Worm (Caenorhabditis elegans): ENCODE data around the gene nhr-232.

nhr-232 gene

ce11 chrV:10212627-10213026 is 43.3 kb upstream of the nhr-232 start, which contains the start of gene hpo-40 (continued):
- TF ChIP-seq nhr-76 (tag; optimal IDR thresholded peaks at IDR 0.05) (no peak), madf-9 (GFP tag; conservative IDR thresholded peaks at IDR 0.05) (no peak), Y75B8A.6 (GFP tag; IDR thresholded peaks at IDR 0.05) (no peak)

ce11 chrV:10216724-10217123 is 39.2 kb upstream of the nhr-232 start, which contains the start of gene ZK856.14:
TSS of gene ZK856.14 (plus strand) at chrV:10217024.
- TF ChIP-seq daf-16 (GFP tag; optimal IDR thresholded peaks at IDR 0.05) (no peak), daf-16 (tag; optimal IDR thresholded peaks at IDR 0.05) (no peak), dve-1 (tag; optimal IDR thresholded peaks at IDR 0.05; ENCODE audit: insufficient read depth) (no peak), nhr-6 (tag; optimal IDR thresholded peaks at IDR 0.05) (no peak), ceh-20 (GFP tag; IDR thresholded peaks at IDR 0.05) (no peak), ces-1 (GFP tag; optimal IDR thresholded peaks at IDR 0.05) (no peak), unc-39 (tag; optimal IDR thresholded peaks at IDR 0.05) (no peak), unc-62 (GFP tag; optimal IDR thresholded peaks at IDR 0.05 in 1 of 2) (no peak), unc-62 (tag; optimal IDR thresholded peaks at IDR 0.05) (no peak)

- TF ChIP-seq nhr-42 (GFP tag; IDR thresholded peaks at IDR 0.05) (no peak), madf-9 (GFP tag; conservative IDR thresholded peaks at IDR 0.05) (no peak), madf-5 (GFP tag; IDR thresholded peaks at IDR 0.05) (no peak), ZK337.2 (GFP tag; IDR thresholded peaks at IDR 0.05) (no peak), tra-1 (GFP tag; IDR thresholded peaks at IDR 0.05) (no peak), gei-8 (GFP tag; optimal IDR thresholded peaks at IDR 0.05) (no peak), nhr-11 (tag; optimal IDR thresholded peaks at IDR 0.05) (no peak), zfp-2 (tag; optimal IDR thresholded peaks at IDR 0.05) (no peak), Y75B8A.6 (GFP tag; IDR thresholded peaks at IDR 0.05) (no peak), dmd-6 (GFP tag; IDR thresholded peaks at IDR 0.05) (no peak), ztf-7 (tag; optimal IDR thresholded peaks at IDR 0.05) (no peak)
Observed at ce11 chrV:10220605-10221004, 35.4 kb upstream of the nhr-232 start, which contains the start of gene C12D8.13. TSS of gene C12D8.13 (minus strand) at chrV:10220705.

- TF ChIP-seq R02D3.7 (tag; optimal IDR thresholded peaks at IDR 0.05) = no peak
- no peak for TF ChIP-seq Y105C5A.15 (GFP tag; IDR thresholded peaks at IDR 0.05)
- TF ChIP-seq pha-4 (GFP tag; IDR thresholded peaks at IDR 0.05) = no peak
- no peak for TF ChIP-seq pha-4 (tag; optimal IDR thresholded peaks at IDR 0.05)
- TF ChIP-seq lin-13 (GFP tag; optimal IDR thresholded peaks at IDR 0.05) = no peak
- TF ChIP-seq fkh-10 (GFP tag; optimal IDR thresholded peaks at IDR 0.05) = no peak
- no peak for TF ChIP-seq Y75B8A.6 (GFP tag; IDR thresholded peaks at IDR 0.05)
- TF ChIP-seq Y48G9A.11 (GFP tag; IDR thresholded peaks at IDR 0.05) = no peak
- no peak for TF ChIP-seq nhr-102 (tag; optimal IDR thresholded peaks at IDR 0.05)
- TF ChIP-seq hif-1 (tag; optimal IDR thresholded peaks at IDR 0.05) = no peak
- TF ChIP-seq set-16 (GFP tag; IDR thresholded peaks at IDR 0.05) = no peak
- no peak for TF ChIP-seq daf-19 (GFP tag; conservative IDR thresholded peaks at IDR 0.05)
- no peak for TF ChIP-seq hlh-11 (tag; optimal IDR thresholded peaks at IDR 0.05)
- TF ChIP-seq ceh-20 (GFP tag; IDR thresholded peaks at IDR 0.05) = no peak
- no peak for TF ChIP-seq egl-27 (tag; optimal IDR thresholded peaks at IDR 0.05)
- no peak for TF ChIP-seq madf-9 (GFP tag; conservative IDR thresholded peaks at IDR 0.05)
- TF ChIP-seq nhr-111 (GFP tag; optimal IDR thresholded peaks at IDR 0.05) = no peak
- no peak for TF ChIP-seq fos-1 (tag; optimal IDR thresholded peaks at IDR 0.05)
- TF ChIP-seq lsy-2 (tag; optimal IDR thresholded peaks at IDR 0.05) = no peak
- TF ChIP-seq nhr-28 (tag; optimal IDR thresholded peaks at IDR 0.05) = no peak
- no peak for TF ChIP-seq mdl-1 (tag; optimal IDR thresholded peaks at IDR 0.05)
Observed at ce11 chrV:10221317-10221716, 34.7 kb upstream of the nhr-232 start, which contains the start of the genes fipr-5 and fipr-9. TSS of gene fipr-5 (minus strand) at chrV:10221417. TSS of gene fipr-9 (plus strand) at chrV:10221662.
